Worm (Caenorhabditis elegans) whole organism, L4 larva: Measurements from ENCODE around the gene pes-4.

ENCODE experiments used
- D1046.2 ChIP-seq: fragments of 200-800 bp; sonication (Bioruptor generic); IDR thresholded peaks from 2 replicates; pipeline ENCODE4 v1.3.6; 2022; ENCODE audit warnings: missing genetic modification characterization, missing compliant biosample characterization
- T20F7.1 ChIP-seq: fragments of 200-800 bp; sonication (Bioruptor generic); optimal IDR thresholded peaks from 2 replicates; lab custom pipeline; 2018; ENCODE audit warnings: mild to moderate bottlenecking, missing genetic modification characterization, missing compliant biosample characterization
- Y105C5A.15 ChIP-seq: fragments of 200-800 bp; sonication (Bioruptor generic); IDR thresholded peaks from 2 replicates; pipeline ENCODE4 v1.3.6; 2022; ENCODE audit warnings: missing genetic modification characterization, missing compliant biosample characterization
- Y48G9A.11 ChIP-seq: fragments of 200-800 bp; sonication (Bioruptor generic); IDR thresholded peaks from 2 replicates; pipeline ENCODE4 v1.3.6; 2022; ENCODE audit warnings: missing genetic modification reagents, missing genetic modification characterization, missing compliant biosample characterization
- Y5F2A.4 ChIP-seq: fragments of 200-800 bp; sonication (Bioruptor generic); optimal IDR thresholded peaks from 2 replicates; lab custom pipeline; 2018; ENCODE audit warnings: mild to moderate bottlenecking, missing genetic modification characterization, missing compliant biosample characterization
- ZK337.2 ChIP-seq: fragments of 200-800 bp; sonication (Bioruptor generic); IDR thresholded peaks from 2 replicates; pipeline ENCODE4 v1.3.6; 2022; ENCODE audit warnings: missing genetic modification reagents, missing genetic modification characterization, missing compliant biosample characterization
- aha-1 ChIP-seq: fragments of 150-350 bp; peaks from one replicate; lab custom pipeline; 2014; ENCODE audit warnings: missing biosample characterization, missing genetic modification characterization
- arid-1 ChIP-seq: fragments of 200-800 bp; sonication (Bioruptor generic); conservative IDR thresholded peaks from 2 replicates; pipeline ENCODE4 v1.3.6; 2022; ENCODE audit warnings: missing genetic modification reagents, missing genetic modification characterization, missing compliant biosample characterization
- ceh-62 ChIP-seq: sonication (generic microtip); optimal IDR thresholded peaks from 2 replicates; lab custom pipeline; 2017; ENCODE audit warnings: missing biosample characterization, missing genetic modification characterization
- cey-2 ChIP-seq: sonication (generic microtip); optimal IDR thresholded peaks from 3 replicates; lab custom pipeline; 2017; ENCODE audit warnings: missing genetic modification characterization, mild to moderate bottlenecking, missing compliant biosample characterization, antibody characterized with exemption, borderline replicate concordance; ENCODE audit not compliant: insufficient read depth
- daf-12 ChIP-seq: fragments of 150-350 bp; optimal IDR thresholded peaks from 2 replicates; lab custom pipeline; 2014; ENCODE audit warnings: missing biosample characterization, missing genetic modification reagents, missing genetic modification characterization
- daf-16 ChIP-seq, 3 experiments: sonication (generic microtip); optimal IDR thresholded peaks; 2 replicates each; lab custom pipeline; 2016 to 2017; ENCODE audit warnings: missing genetic modification characterization in 3 of 3, missing genetic modification reagents in 3 of 3, mild to moderate bottlenecking in 2 of 3, missing compliant biosample characterization in 2 of 3, missing biosample characterization in 1 of 3, moderate library complexity in 1 of 3
- daf-19 ChIP-seq: fragments of 200-800 bp; sonication (Bioruptor generic); conservative IDR thresholded peaks from 2 replicates; pipeline ENCODE4 v1.3.6; 2022; ENCODE audit warnings: missing genetic modification characterization, missing compliant biosample characterization
- dmd-6 ChIP-seq: fragments of 200-800 bp; sonication (Bioruptor generic); IDR thresholded peaks from 2 replicates; pipeline ENCODE4 v1.3.6; 2022; ENCODE audit warnings: missing genetic modification reagents, missing genetic modification characterization, missing compliant biosample characterization
- dve-1 ChIP-seq: sonication (generic microtip); optimal IDR thresholded peaks from 2 replicates; lab custom pipeline; 2017; ENCODE audit warnings: antibody characterized with exemption, mild to moderate bottlenecking, missing genetic modification characterization, missing compliant biosample characterization; ENCODE audit not compliant: insufficient read depth
- hif-1 ChIP-seq, 2 experiments: sonication (generic microtip); optimal IDR thresholded peaks; 2 replicates each; lab custom pipeline; 2016 to 2017; ENCODE audit warnings: missing compliant biosample characterization in 2 of 2, missing genetic modification characterization in 2 of 2, missing genetic modification reagents in 2 of 2, missing genotype in 2 of 2, mild to moderate bottlenecking in 1 of 2
- jun-1 ChIP-seq: fragments of 150-350 bp; optimal IDR thresholded peaks from 2 replicates; lab custom pipeline; 2014; ENCODE audit warnings: missing biosample characterization, missing genetic modification reagents, missing genetic modification characterization
- madf-9 ChIP-seq: fragments of 200-800 bp; sonication (Bioruptor generic); conservative IDR thresholded peaks from 2 replicates; pipeline ENCODE4 v1.3.6; 2022; ENCODE audit warnings: missing genetic modification reagents, missing genetic modification characterization, missing compliant biosample characterization
- mxl-2 ChIP-seq: fragments of 200-800 bp; sonication (Bioruptor generic); conservative IDR thresholded peaks from 2 replicates; pipeline ENCODE4 v1.3.6; 2022; ENCODE audit warnings: missing genetic modification reagents, missing genetic modification characterization, missing compliant biosample characterization
- mxl-3 ChIP-seq: fragments of 200-800 bp; sonication (Bioruptor generic); optimal IDR thresholded peaks from 2 replicates; lab custom pipeline; 2018; ENCODE audit warnings: mild to moderate bottlenecking, missing genetic modification characterization, missing compliant biosample characterization
- nhr-111 ChIP-seq: fragments of 200-800 bp; sonication (Bioruptor generic); optimal IDR thresholded peaks from 2 replicates; lab custom pipeline; 2018; ENCODE audit warnings: mild to moderate bottlenecking, missing genetic modification characterization, missing compliant biosample characterization
- nhr-28 ChIP-seq: fragments of 150-350 bp; optimal IDR thresholded peaks from 2 replicates; lab custom pipeline; 2014; ENCODE audit warnings: missing biosample characterization, missing genetic modification characterization
- nhr-48 ChIP-seq: sonication (generic microtip); optimal IDR thresholded peaks from 2 replicates; lab custom pipeline; 2016; ENCODE audit warnings: mild to moderate bottlenecking, missing genetic modification characterization, missing compliant biosample characterization
- nhr-77 ChIP-seq: fragments of 150-350 bp; optimal IDR thresholded peaks from 2 replicates; lab custom pipeline; 2014; ENCODE audit warnings: missing biosample characterization, missing genetic modification characterization
- pha-4 ChIP-seq, 2 experiments: fragments of 150-350 bp in 1 of 2; fragments of 200-800 bp in 1 of 2; sonication (Bioruptor generic) in 1 of 2; IDR thresholded peaks in 1 of 2; optimal IDR thresholded peaks in 1 of 2; 2 replicates each; pipeline versions ENCODE4 v1.3.6 to Lab custom; 2014 to 2022; ENCODE audit warnings: missing genetic modification characterization in 2 of 2, missing genetic modification reagents in 2 of 2, missing biosample characterization in 1 of 2, missing compliant biosample characterization in 1 of 2
- php-3 ChIP-seq: fragments of 200-800 bp; sonication (Bioruptor generic); IDR thresholded peaks from 2 replicates; pipeline ENCODE4 v1.3.6; 2022; ENCODE audit warnings: missing genetic modification reagents, missing genetic modification characterization, missing compliant biosample characterization
- pqm-1 ChIP-seq: sonication (generic microtip); optimal IDR thresholded peaks from 2 replicates; lab custom pipeline; 2017; ENCODE audit warnings: missing biosample characterization, missing genetic modification characterization
- sdz-12 ChIP-seq: fragments of 200-800 bp; sonication (Bioruptor generic); optimal IDR thresholded peaks from 2 replicates; lab custom pipeline; 2018; ENCODE audit warnings: mild to moderate bottlenecking, missing genetic modification characterization, missing compliant biosample characterization
- skn-1 ChIP-seq: fragments of 150-350 bp; optimal IDR thresholded peaks from 2 replicates; lab custom pipeline; 2014; ENCODE audit warnings: missing biosample characterization, missing genetic modification characterization
- tra-1 ChIP-seq: fragments of 200-800 bp; sonication (Bioruptor generic); IDR thresholded peaks from 2 replicates; pipeline ENCODE4 v1.3.6; 2022; ENCODE audit warnings: missing genetic modification reagents, missing genetic modification characterization, missing compliant biosample characterization
- zag-1 ChIP-seq: fragments of 150-350 bp; optimal IDR thresholded peaks from 2 replicates; lab custom pipeline; 2014; ENCODE audit warnings: missing biosample characterization, missing genetic modification characterization
- zfp-2 ChIP-seq: sonication (generic microtip); optimal IDR thresholded peaks from 2 replicates; lab custom pipeline; 2016; ENCODE audit warnings: mild to moderate bottlenecking, missing genetic modification characterization, missing compliant biosample characterization
- zip-2 ChIP-seq: fragments of 150-350 bp; optimal IDR thresholded peaks from 2 replicates; lab custom pipeline; 2014; ENCODE audit warnings: missing biosample characterization, missing genetic modification characterization
- ztf-7 ChIP-seq: fragments of 150-350 bp; optimal IDR thresholded peaks from 2 replicates; lab custom pipeline; 2014; ENCODE audit warnings: missing biosample characterization, missing genetic modification characterization

pes-4 gene

ce11 chrIII:1279197-1279596 lies 49.1 kb upstream of the pes-4 start (continued):
- no peak for TF ChIP-seq nhr-111
- no peak for TF ChIP-seq sdz-12
- TF ChIP-seq mxl-3 (GFP tag; lab: Kevin White, UChicago) = peak; percentile 74
- peak; percentile 95 for TF ChIP-seq zip-2 (tag; lab: Kevin White, UChicago)
- no peak for TF ChIP-seq zag-1 (tag; lab: Kevin White, UChicago)
- no peak for TF ChIP-seq daf-12 (tag; lab: Kevin White, UChicago)
- peak; percentile 15 for TF ChIP-seq cey-2 (tag; lab: Kevin White, UChicago)
- no peak for TF ChIP-seq mxl-2
- TF ChIP-seq Y5F2A.4 (GFP tag; lab: Kevin White, UChicago) = no peak
- TF ChIP-seq Y105C5A.15 (GFP tag; lab: Robert Waterston, UW) = no peak
- peak; percentile 84 for TF ChIP-seq ztf-7 (tag; lab: Kevin White, UChicago)
- TF ChIP-seq Y48G9A.11 = no peak
- peak in 1 of 2 experiments; percentile 45 for TF ChIP-seq hif-1 (tag; optimal IDR thresholded peaks at IDR 0.05; lab: Kevin White, UChicago)
- TF ChIP-seq arid-1 (GFP tag; lab: Robert Waterston, UW) = no peak; the same call in 1 of the 2 replicates
- TF ChIP-seq pqm-1 = peak; percentile 99
- no peak for TF ChIP-seq madf-9 (GFP tag; lab: Robert Waterston, UW)
- TF ChIP-seq ceh-62 (tag; lab: Kevin White, UChicago) = no peak
- TF ChIP-seq dve-1 (tag; lab: Kevin White, UChicago) = peak; percentile 98
- peak; percentile 76 for TF ChIP-seq T20F7.1 (GFP tag; lab: Kevin White, UChicago)
- TF ChIP-seq daf-19 (GFP tag; lab: Robert Waterston, UW) = no peak
- no peak for TF ChIP-seq skn-1 (tag; lab: Kevin White, UChicago)
- 0 out of 2 replicates have a peak, but pooled peaks have one; percentile 33 for TF ChIP-seq tra-1 (GFP tag; lab: Robert Waterston, UW)
- peak; percentile 94 for TF ChIP-seq nhr-77 (tag; lab: Kevin White, UChicago)
- no peak for TF ChIP-seq zfp-2 (tag; lab: Kevin White, UChicago)
- peak; percentile 33 for TF ChIP-seq jun-1 (tag; lab: Kevin White, UChicago)
- TF ChIP-seq nhr-48 (tag; lab: Kevin White, UChicago) = peak; percentile 76
- TF ChIP-seq ZK337.2 (GFP tag; lab: Robert Waterston, UW) = no peak

- no peak for TF ChIP-seq mxl-2
- TF ChIP-seq pha-4 (GFP tag; IDR thresholded peaks at IDR 0.05; lab: Robert Waterston, UW) = no peak
- TF ChIP-seq pha-4 (tag; optimal IDR thresholded peaks at IDR 0.05; lab: Kevin White, UChicago) = no peak
- TF ChIP-seq D1046.2 = no peak
These were observed 45.4 kb upstream of the pes-4 start, which contains the start of gene fbxa-30 for ce11 chrIII:1275513-1275912. fbxa-30 (minus strand) TSS chrIII:1275613.

ce11 chrIII:1273655-1274328 lies 43.7 kb upstream of the pes-4 start, which contains the start of gene fbxa-29:
fbxa-29 (minus strand) TSS chrIII:1273705.
- TF ChIP-seq daf-16 (GFP tag; optimal IDR thresholded peaks at IDR 0.05; lab: Kevin White, UChicago) = no peak
- peak; percentile 51 for TF ChIP-seq daf-16 (tag; optimal IDR thresholded peaks at IDR 0.05; lab: Kevin White, UChicago)
- TF ChIP-seq dve-1 (tag; lab: Kevin White, UChicago) = peak; percentile 12
- peak; percentile 61 for TF ChIP-seq pqm-1
- TF ChIP-seq dmd-6 (GFP tag; lab: Robert Waterston, UW) = 0 out of 2 replicates have a peak, but pooled peaks have one; percentile 10
- no peak for TF ChIP-seq aha-1 (tag; lab: Kevin White, UChicago)
- TF ChIP-seq cey-2 (tag; lab: Kevin White, UChicago) = no peak
- TF ChIP-seq php-3 = peak; percentile 75; the same call in 1 of the 2 replicates
- peak; percentile 49 for TF ChIP-seq nhr-28
